Fruit fly (Drosophila melanogaster) whole organism, embryonic: ENCODE measurements around the gene Nepl13.

Source experiments
- BEAF-32 ChIP-seq: fragments of 200-800 bp; sonication (Bioruptor generic); optimal IDR thresholded peaks from 3 replicates; lab custom pipeline; 2017; ENCODE audit warnings: missing biosample characterization, missing genetic modification characterization, mild to moderate bottlenecking, moderate library complexity, missing genetic modification reagents
- CG10147 ChIP-seq: fragments of 200-800 bp; sonication (Bioruptor generic); optimal IDR thresholded peaks from 2 replicates; lab custom pipeline; 2019; ENCODE audit warnings: missing biosample characterization, mild to moderate bottlenecking, missing genetic modification characterization, moderate library complexity
- CG12391 ChIP-seq: fragments of 200-800 bp; sonication (Bioruptor generic); optimal IDR thresholded peaks from 3 replicates; lab custom pipeline; 2018; ENCODE audit warnings: missing biosample characterization, mild to moderate bottlenecking, missing genetic modification characterization, moderate library complexity
- CG13123 ChIP-seq: fragments of 200-800 bp; sonication (Bioruptor generic); optimal IDR thresholded peaks from 2 replicates; lab custom pipeline; 2016; ENCODE audit warnings: missing biosample characterization, missing genetic modification characterization
- CG13424 ChIP-seq: fragments of 200-800 bp; sonication (Bioruptor generic); optimal IDR thresholded peaks from 2 replicates; lab custom pipeline; 2019; ENCODE audit warnings: missing biosample characterization, mild to moderate bottlenecking, missing genetic modification characterization, moderate library complexity
- CG17385 ChIP-seq: fragments of 200-800 bp; sonication (Bioruptor generic); optimal IDR thresholded peaks from 3 replicates; lab custom pipeline; 2018; ENCODE audit warnings: missing biosample characterization, mild to moderate bottlenecking, missing genetic modification characterization
- CG18011 ChIP-seq: fragments of 200-800 bp; sonication (Bioruptor generic); optimal IDR thresholded peaks from 2 replicates; lab custom pipeline; 2017; ENCODE audit warnings: missing biosample characterization, missing genetic modification characterization, mild to moderate bottlenecking, moderate library complexity, missing genotype
- CG2712 ChIP-seq: fragments of 200-800 bp; optimal IDR thresholded peaks from 3 replicates; lab custom pipeline; 2019; ENCODE audit warnings: missing biosample characterization, mild to moderate bottlenecking, missing genetic modification characterization, moderate library complexity
- CG33557 ChIP-seq: fragments of 200-800 bp; sonication (Bioruptor generic); optimal IDR thresholded peaks from 2 replicates; lab custom pipeline; 2019; ENCODE audit warnings: missing biosample characterization, mild to moderate bottlenecking, missing genetic modification characterization, moderate library complexity
- CG34422 ChIP-seq: fragments of 200-800 bp; sonication (Bioruptor generic); IDR thresholded peaks from 3 replicates; pipeline ENCODE4 v1.3.6; 2022; ENCODE audit warnings: missing biosample characterization, missing genetic modification characterization
- CG7372 ChIP-seq: fragments of 200-800 bp; sonication (Bioruptor generic); IDR thresholded peaks from 2 replicates; pipeline ENCODE4 v1.3.6; 2022; ENCODE audit warnings: missing biosample characterization, missing genetic modification characterization
- CG8924 ChIP-seq: fragments of 200-800 bp; optimal IDR thresholded peaks from 3 replicates; lab custom pipeline; 2019; ENCODE audit warnings: missing biosample characterization, mild to moderate bottlenecking, missing genetic modification characterization, moderate library complexity
- CG9727 ChIP-seq: fragments of 200-800 bp; sonication (Bioruptor generic); optimal IDR thresholded peaks from 3 replicates; lab custom pipeline; 2017; ENCODE audit warnings: missing biosample characterization, mild to moderate bottlenecking, missing genetic modification characterization
- CTCF ChIP-seq: fragments of 200-800 bp; sonication (Bioruptor generic); optimal IDR thresholded peaks from 2 replicates; lab custom pipeline; 2017; ENCODE audit warnings: missing biosample characterization, mild to moderate bottlenecking, missing genetic modification characterization, moderate library complexity
- D ChIP-seq, 2 experiments: fragments of 200-800 bp in 1 of 2; fragments of >200 bp in 1 of 2; sonication (Bioruptor generic) in 1 of 2; optimal IDR thresholded peaks; 2 replicates in 1 of 2; 3 replicates in 1 of 2; lab custom pipeline; 2017; ENCODE audit warnings: mild to moderate bottlenecking in 1 of 2, missing biosample characterization in 1 of 2, missing genetic modification characterization in 1 of 2, missing genetic modification reagents in 1 of 2
- Dfd ChIP-seq, 2 experiments: fragments of >200 bp; optimal IDR thresholded peaks; 2 replicates each; lab custom pipeline; 2017; ENCODE audit warnings: missing biosample characterization in 2 of 2, missing genetic modification characterization in 2 of 2
- Doc2 ChIP-seq: fragments of 200-800 bp; sonication (Bioruptor generic); IDR thresholded peaks from 2 replicates; pipeline ENCODE4 v1.3.6; 2022; ENCODE audit warnings: missing biosample characterization, missing genetic modification characterization
- Dp ChIP-seq: fragments of 200-800 bp; sonication (Bioruptor generic); optimal IDR thresholded peaks from 2 replicates; lab custom pipeline; 2018; ENCODE audit warnings: missing biosample characterization, mild to moderate bottlenecking, missing genetic modification characterization, moderate library complexity
- H2.0 ChIP-seq: fragments of 200-800 bp; sonication (Bioruptor generic); IDR thresholded peaks from 2 replicates; pipeline ENCODE4 v1.3.6; 2022; ENCODE audit warnings: missing biosample characterization, missing genetic modification characterization
- Hmx ChIP-seq: fragments of 200-800 bp; sonication (Bioruptor generic); optimal IDR thresholded peaks from 2 replicates; lab custom pipeline; 2016; ENCODE audit warnings: missing biosample characterization, missing genetic modification characterization
- Hr39 ChIP-seq: fragments of >200 bp; optimal IDR thresholded peaks from 2 replicates; lab custom pipeline; 2017
- MESR4 ChIP-seq: fragments of 200-800 bp; sonication (Bioruptor generic); optimal IDR thresholded peaks from 2 replicates; lab custom pipeline; 2018; ENCODE audit warnings: missing biosample characterization, mild to moderate bottlenecking, missing genetic modification characterization, moderate library complexity
- Oaz ChIP-seq: fragments of 200-800 bp; sonication (Bioruptor generic); IDR thresholded peaks from 2 replicates; pipeline ENCODE4 v1.3.6; 2022; ENCODE audit warnings: missing biosample characterization, missing genetic modification characterization
- Rx ChIP-seq: fragments of 200-800 bp; sonication (Bioruptor generic); IDR thresholded peaks from 2 replicates; pipeline ENCODE4 v1.3.6; 2022; ENCODE audit warnings: missing biosample characterization, missing genetic modification characterization
- Sin3A ChIP-seq: fragments of >200 bp; optimal IDR thresholded peaks from 2 replicates; lab custom pipeline; 2018
- Ssrp ChIP-seq: fragments of 200-800 bp; sonication (Bioruptor generic); optimal IDR thresholded peaks from 2 replicates; lab custom pipeline; 2018; ENCODE audit warnings: missing biosample characterization, mild to moderate bottlenecking, missing genetic modification characterization, moderate library complexity
- al ChIP-seq: fragments of 200-800 bp; sonication (Bioruptor generic); IDR thresholded peaks from 2 replicates; pipeline ENCODE4 v1.3.6; 2022; ENCODE audit warnings: missing biosample characterization, missing genetic modification characterization
- chif ChIP-seq, 2 experiments: fragments of 200-800 bp; sonication (Bioruptor generic); optimal IDR thresholded peaks; 3 replicates each; lab custom pipeline; 2016; ENCODE audit warnings: missing biosample characterization in 2 of 2, missing genetic modification characterization in 2 of 2
- chinmo ChIP-seq: fragments of 200-800 bp; sonication (Bioruptor generic); IDR thresholded peaks from 4 replicates; pipeline ENCODE4 v1.3.6; 2022; ENCODE audit warnings: missing biosample characterization, missing genetic modification characterization; ENCODE audit not compliant: partially characterized antibody
- crc ChIP-seq: fragments of 200-800 bp; sonication (Bioruptor generic); optimal IDR thresholded peaks from 2 replicates; lab custom pipeline; 2016; ENCODE audit warnings: missing biosample characterization, missing genetic modification characterization
- exex ChIP-seq: fragments of 200-800 bp; sonication (Bioruptor generic); optimal IDR thresholded peaks from 4 replicates; lab custom pipeline; 2018; ENCODE audit warnings: missing biosample characterization, mild to moderate bottlenecking, missing genetic modification characterization, moderate library complexity
- gfzf ChIP-seq: fragments of 200-800 bp; sonication (Bioruptor generic); optimal IDR thresholded peaks from 2 replicates; lab custom pipeline; 2016; ENCODE audit warnings: missing biosample characterization, mild to moderate bottlenecking, missing genetic modification characterization, moderate library complexity
- hb ChIP-seq: fragments of 200-800 bp; sonication (Bioruptor generic); IDR thresholded peaks from 3 replicates; pipeline ENCODE4 v1.3.6; 2022; ENCODE audit warnings: missing biosample characterization, missing genetic modification characterization; ENCODE audit not compliant: partially characterized antibody
- knrl ChIP-seq: fragments of 200-800 bp; sonication (Bioruptor generic); IDR thresholded peaks from 3 replicates; pipeline ENCODE4 v1.3.6; 2022; ENCODE audit warnings: missing biosample characterization, missing genetic modification characterization; ENCODE audit not compliant: partially characterized antibody
- lbe ChIP-seq: fragments of 200-800 bp; sonication (Bioruptor generic); optimal IDR thresholded peaks from 2 replicates; lab custom pipeline; 2016; ENCODE audit warnings: missing biosample characterization, mild to moderate bottlenecking, missing genetic modification characterization
- lilli ChIP-seq: fragments of 200-800 bp; sonication (Bioruptor generic); optimal IDR thresholded peaks from 3 replicates; lab custom pipeline; 2016; ENCODE audit warnings: missing biosample characterization, missing genetic modification characterization
- nerfin-2 ChIP-seq: fragments of 200-800 bp; sonication (Bioruptor generic); IDR thresholded peaks from 2 replicates; pipeline ENCODE4 v1.3.6; 2022; ENCODE audit warnings: missing biosample characterization, missing genetic modification characterization; ENCODE audit not compliant: partially characterized antibody
- oc ChIP-seq: fragments of 200-800 bp; sonication (Bioruptor generic); optimal IDR thresholded peaks from 2 replicates; lab custom pipeline; 2018; ENCODE audit warnings: missing biosample characterization, mild to moderate bottlenecking, missing genetic modification characterization, moderate library complexity
- pita ChIP-seq: fragments of 200-800 bp; sonication (Bioruptor generic); optimal IDR thresholded peaks from 2 replicates; lab custom pipeline; 2017; ENCODE audit warnings: missing biosample characterization, mild to moderate bottlenecking, missing genetic modification characterization
- pzg ChIP-seq: fragments of 200-800 bp; sonication (Bioruptor generic); optimal IDR thresholded peaks from 3 replicates; lab custom pipeline; 2018; ENCODE audit warnings: missing biosample characterization, mild to moderate bottlenecking, missing genetic modification characterization, moderate library complexity
- ro ChIP-seq: fragments of 200-800 bp; sonication (Bioruptor generic); IDR thresholded peaks from 2 replicates; pipeline ENCODE4 v1.3.6; 2022; ENCODE audit warnings: missing biosample characterization, missing genetic modification characterization
- tio ChIP-seq: fragments of 200-800 bp; sonication (Bioruptor generic); optimal IDR thresholded peaks from 2 replicates; lab custom pipeline; 2017; ENCODE audit warnings: missing biosample characterization, missing genetic modification characterization, inconsistent platforms
- tup ChIP-seq: fragments of 200-800 bp; sonication (Bioruptor generic); optimal IDR thresholded peaks from 2 replicates; lab custom pipeline; 2016; ENCODE audit warnings: missing biosample characterization, mild to moderate bottlenecking, missing genetic modification characterization, moderate library complexity
- wek ChIP-seq: fragments of 200-800 bp; sonication (Bioruptor generic); optimal IDR thresholded peaks from 3 replicates; lab custom pipeline; 2018; ENCODE audit warnings: missing biosample characterization, mild to moderate bottlenecking, missing genetic modification characterization, moderate library complexity
- zfh1 ChIP-seq: fragments of 200-800 bp; sonication (Bioruptor generic); IDR thresholded peaks from 3 replicates; pipeline ENCODE4 v1.3.6; 2022; ENCODE audit warnings: missing biosample characterization, missing genetic modification characterization
- zfh2 ChIP-seq: fragments of 200-800 bp; sonication (Bioruptor generic); optimal IDR thresholded peaks from 2 replicates; lab custom pipeline; 2016; ENCODE audit warnings: missing biosample characterization, missing genetic modification characterization

Nepl13 gene

dm6 chr3R:22726771-22727455, 34.0 kb downstream of the Nepl13 start, which contains the start of gene CG45049 (continued):
- TF ChIP-seq knrl = peak; percentile 91
- TF ChIP-seq gfzf (GFP tag; lab: Kevin White, UChicago) = no peak
- TF ChIP-seq BEAF-32 (GFP tag; lab: Kevin White, UChicago) = peak; percentile 84
- peak; percentile 87 for TF ChIP-seq nerfin-2 (GFP tag; lab: Robert Waterston, UW)
- TF ChIP-seq CG12391 (tag; lab: Kevin White, UChicago) = no peak
- TF ChIP-seq, all 482 proteins: peak for 71

DNA sequence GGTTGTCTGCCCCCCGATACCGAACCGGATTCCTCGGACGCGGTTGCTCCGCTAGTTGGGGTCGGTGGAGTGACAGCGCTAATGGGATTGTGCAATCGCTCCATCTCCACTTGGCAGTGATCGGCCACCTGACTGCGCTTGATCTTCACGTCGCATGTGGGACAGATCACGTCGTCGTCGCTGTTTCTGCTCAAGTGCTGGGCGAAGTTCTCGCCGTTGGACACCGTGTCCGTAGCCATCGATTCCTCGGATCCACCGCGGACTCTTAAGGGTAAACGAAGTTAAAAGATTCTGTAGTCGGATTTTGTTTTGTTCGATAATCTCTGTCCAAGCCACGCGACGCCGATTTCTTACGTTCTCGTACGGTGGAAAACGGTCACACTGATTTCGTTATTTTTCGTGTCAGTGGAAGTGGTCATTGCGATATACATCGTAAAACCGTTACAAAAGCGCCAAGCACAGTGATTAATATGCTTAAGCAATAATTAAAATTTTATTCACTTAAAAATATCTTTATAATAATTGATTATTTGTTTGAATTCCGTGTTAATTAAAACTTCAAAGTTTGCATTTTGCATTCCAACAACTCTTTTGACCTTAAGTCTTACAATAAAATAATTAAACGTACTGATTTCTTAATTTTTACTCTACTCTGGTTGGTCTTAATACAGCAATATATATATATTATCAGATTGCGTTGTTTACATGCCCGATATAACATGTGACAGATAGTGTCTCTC, 34.7 kb downstream of the Nepl13 start, which contains the start of gene RNF220:
TSS of gene RNF220 (minus strand) at position 384 of the 740 bp plus-strand sequence.
- TF ChIP-seq CG2712 (tag; lab: Kevin White, UChicago) (peak; percentile 34), lbe (no peak), pita (GFP tag; lab: Kevin White, UChicago) (no peak), tup (GFP tag; lab: Kevin White, UChicago) (no peak), CG13424 (no peak), tio (no peak), CG7372 (no peak), H2.0 (GFP tag; lab: Robert Waterston, UW) (no peak), hb (no peak), crc (GFP tag; lab: Kevin White, UChicago) (no peak), chinmo (GFP tag; lab: Robert Waterston, UW) (peak; percentile 16; the same call in 1 of the 4 replicates), zfh2 (GFP tag; lab: Kevin White, UChicago) (no peak), lilli (no peak), CG18011 (GFP tag; lab: Kevin White, UChicago) (no peak), Sin3A (lab: Kevin White, UChicago) (peak; percentile 31), CG33557 (no peak), CG10147 (GFP tag; lab: Kevin White, UChicago) (no peak), CG9727 (GFP tag; lab: Kevin White, UChicago) (peak; percentile 50), Dp (peak; percentile 24), CTCF (GFP tag; lab: Kevin White, UChicago) (peak; percentile 38), CG8924 (no peak), Dfd (GFP tag; optimal IDR thresholded peaks at IDR 0.05; lab: Kevin White, UChicago) (no peak), Doc2 (no peak), CG34422 (GFP tag; lab: Robert Waterston, UW) (no peak), al (GFP tag; lab: Robert Waterston, UW) (no peak), Hmx (GFP tag; lab: Kevin White, UChicago) (no peak), Ssrp (tag; lab: Kevin White, UChicago) (no peak), oc (tag; lab: Kevin White, UChicago) (no peak), Rx (GFP tag; lab: Robert Waterston, UW) (no peak), exex (tag; lab: Kevin White, UChicago) (no peak), pzg (GFP tag; lab: Kevin White, UChicago) (peak; percentile 51), Oaz (GFP tag; lab: Robert Waterston, UW) (no peak), wek (no peak), zfh1 (GFP tag; lab: Robert Waterston, UW) (0 out of 3 replicates have a peak, but pooled peaks have one; percentile 20), D (optimal IDR thresholded peaks at IDR 0.05; lab: Kevin White, UChicago) (no peak), D (GFP tag; optimal IDR thresholded peaks at IDR 0.05; lab: Kevin White, UChicago) (no peak), ro (GFP tag; lab: Robert Waterston, UW) (no peak), Hr39 (lab: Kevin White, UChicago) (no peak), CG13123 (GFP tag; lab: Kevin White, UChicago) (no peak), chif (GFP tag; optimal IDR thresholded peaks at IDR 0.05; lab: Kevin White, UChicago) (no peak), CG17385 (GFP tag; lab: Kevin White, UChicago) (peak; percentile 12), nerfin-2 (GFP tag; lab: Robert Waterston, UW) (no peak; the same call in 1 of the 2 replicates), MESR4 (GFP tag; lab: Kevin White, UChicago) (peak; percentile 76)
